Fruit fly (Drosophila melanogaster) whole organism, prepupa: ENCODE measurements around the gene Snmp1.

Source experiments
- Blimp-1 ChIP-seq: fragments of 200-800 bp; sonication (Bioruptor generic); optimal IDR thresholded peaks from 3 replicates; lab custom pipeline; 2017; ENCODE audit warnings: missing biosample characterization, missing genetic modification characterization, mild to moderate bottlenecking, moderate library complexity, missing genetic modification reagents
- CG10669 ChIP-seq: fragments of 200-800 bp; sonication (Bioruptor generic); optimal IDR thresholded peaks from 3 replicates; lab custom pipeline; 2018; ENCODE audit warnings: missing biosample characterization, mild to moderate bottlenecking, missing genetic modification characterization, moderate library complexity
- CG11294 ChIP-seq: fragments of 200-800 bp; sonication (Bioruptor generic); IDR thresholded peaks from 2 replicates; pipeline ENCODE4 v1.3.6; 2022; ENCODE audit warnings: missing biosample characterization, missing genetic modification characterization
- CG11902 ChIP-seq: fragments of 200-800 bp; sonication (Bioruptor generic); optimal IDR thresholded peaks from 3 replicates; lab custom pipeline; 2016; ENCODE audit warnings: missing biosample characterization, missing genetic modification characterization
- CG15336 ChIP-seq: fragments of 200-800 bp; sonication (Bioruptor generic); IDR thresholded peaks from 2 replicates; pipeline ENCODE4 v1.3.6; 2022; ENCODE audit warnings: missing biosample characterization, missing genetic modification characterization
- CG1621 ChIP-seq: fragments of 200-800 bp; sonication (Bioruptor generic); optimal IDR thresholded peaks from 3 replicates; lab custom pipeline; 2018; ENCODE audit warnings: missing biosample characterization, mild to moderate bottlenecking, missing genetic modification characterization
- CG16779 ChIP-seq: fragments of 200-800 bp; sonication (Bioruptor generic); optimal IDR thresholded peaks from 3 replicates; lab custom pipeline; 2017; ENCODE audit warnings: missing biosample characterization, mild to moderate bottlenecking, missing genetic modification characterization
- CG3032 ChIP-seq: fragments of 200-800 bp; optimal IDR thresholded peaks from 2 replicates; lab custom pipeline; 2019; ENCODE audit warnings: missing biosample characterization, mild to moderate bottlenecking, missing genetic modification characterization, moderate library complexity
- CG31627 ChIP-seq: fragments of 200-800 bp; sonication (Bioruptor generic); optimal IDR thresholded peaks from 3 replicates; lab custom pipeline; 2016; ENCODE audit warnings: missing biosample characterization, missing genetic modification characterization
- CG32006 ChIP-seq: fragments of 200-800 bp; sonication (Bioruptor generic); optimal IDR thresholded peaks from 3 replicates; lab custom pipeline; 2017; ENCODE audit warnings: missing biosample characterization, mild to moderate bottlenecking, missing genetic modification characterization
- CG34406 ChIP-seq: fragments of 200-800 bp; sonication (Bioruptor generic); optimal IDR thresholded peaks from 3 replicates; lab custom pipeline; 2016; ENCODE audit warnings: missing biosample characterization, missing genetic modification characterization
- CG3919 ChIP-seq: fragments of 200-800 bp; sonication (Bioruptor generic); optimal IDR thresholded peaks from 3 replicates; lab custom pipeline; 2016; ENCODE audit warnings: missing biosample characterization, missing genetic modification characterization
- CG6163 ChIP-seq: fragments of 200-800 bp; sonication (Bioruptor generic); IDR thresholded peaks from 3 replicates; pipeline ENCODE4 v1.3.6; 2022; ENCODE audit warnings: missing biosample characterization, missing genetic modification characterization
- CG6792 ChIP-seq: fragments of 200-800 bp; sonication (Bioruptor generic); optimal IDR thresholded peaks from 3 replicates; lab custom pipeline; 2016; ENCODE audit warnings: missing biosample characterization, missing genetic modification characterization
- CG6808 ChIP-seq: fragments of 200-800 bp; sonication (Bioruptor generic); optimal IDR thresholded peaks from 3 replicates; lab custom pipeline; 2017; ENCODE audit warnings: missing biosample characterization, missing genetic modification characterization, mild to moderate bottlenecking, moderate library complexity, missing genetic modification reagents
- CG6854 ChIP-seq: fragments of 200-800 bp; sonication (Bioruptor generic); optimal IDR thresholded peaks from 2 replicates; lab custom pipeline; 2017; ENCODE audit warnings: missing biosample characterization, mild to moderate bottlenecking, missing genetic modification characterization
- CG8119 ChIP-seq: fragments of 200-800 bp; sonication (Bioruptor generic); IDR thresholded peaks from 3 replicates; pipeline ENCODE4 v1.3.6; 2022; ENCODE audit warnings: missing biosample characterization, missing genetic modification characterization
- CG8319 ChIP-seq: fragments of 200-800 bp; sonication (Bioruptor generic); optimal IDR thresholded peaks from 3 replicates; lab custom pipeline; 2016; ENCODE audit warnings: missing biosample characterization, missing genetic modification characterization
- CG8632 ChIP-seq: fragments of 200-800 bp; sonication (Bioruptor generic); optimal IDR thresholded peaks from 3 replicates; lab custom pipeline; 2016; ENCODE audit warnings: missing biosample characterization, missing genetic modification characterization
- Eip75B ChIP-seq: fragments of 200-800 bp; sonication (Bioruptor generic); optimal IDR thresholded peaks from 3 replicates; lab custom pipeline; 2016; ENCODE audit warnings: missing biosample characterization, missing genetic modification characterization
- Eip78C ChIP-seq: fragments of 200-800 bp; sonication (Bioruptor generic); peaks from one replicate; lab custom pipeline; 2016; ENCODE audit warnings: missing biosample characterization, missing genetic modification characterization
- Ets96B ChIP-seq: fragments of 200-800 bp; optimal IDR thresholded peaks from 2 replicates; lab custom pipeline; 2019; ENCODE audit warnings: missing biosample characterization, mild to moderate bottlenecking, missing genetic modification characterization, moderate library complexity
- Gug ChIP-seq: fragments of 200-800 bp; sonication (Bioruptor generic); IDR thresholded peaks from 2 replicates; pipeline ENCODE4 v1.3.6; 2022; ENCODE audit warnings: missing biosample characterization, missing genetic modification characterization
- Hr38 ChIP-seq: sonication (Bioruptor generic); optimal IDR thresholded peaks from 2 replicates; lab custom pipeline; 2016; ENCODE audit warnings: missing biosample characterization, missing genetic modification characterization
- Hr39 ChIP-seq: fragments of 200-800 bp; sonication (Bioruptor generic); optimal IDR thresholded peaks from 2 replicates; lab custom pipeline; 2016; ENCODE audit warnings: missing biosample characterization, missing genetic modification characterization
- Hr4 ChIP-seq: fragments of 200-800 bp; sonication (Bioruptor generic); optimal IDR thresholded peaks from 3 replicates; lab custom pipeline; 2016; ENCODE audit warnings: missing biosample characterization, missing genetic modification characterization
- Lpt ChIP-seq: fragments of 200-800 bp; sonication (Bioruptor generic); optimal IDR thresholded peaks from 3 replicates; lab custom pipeline; 2016; ENCODE audit warnings: missing biosample characterization, missing genetic modification characterization
- Met ChIP-seq: fragments of 200-800 bp; sonication (Bioruptor generic); optimal IDR thresholded peaks from 3 replicates; lab custom pipeline; 2016; ENCODE audit warnings: missing biosample characterization, missing genetic modification characterization
- OdsH ChIP-seq: fragments of 200-800 bp; sonication (Bioruptor generic); optimal IDR thresholded peaks from 3 replicates; lab custom pipeline; 2016; ENCODE audit warnings: missing biosample characterization, missing genetic modification characterization
- Sox102F ChIP-seq: fragments of 200-800 bp; sonication (Bioruptor generic); optimal IDR thresholded peaks from 2 replicates; lab custom pipeline; 2016; ENCODE audit warnings: missing biosample characterization, mild to moderate bottlenecking, missing genetic modification characterization
- Sox15 ChIP-seq: fragments of 200-800 bp; sonication (Bioruptor generic); optimal IDR thresholded peaks from 3 replicates; lab custom pipeline; 2016; ENCODE audit warnings: missing biosample characterization, missing genetic modification characterization
- achi ChIP-seq: fragments of 200-800 bp; sonication (Bioruptor generic); optimal IDR thresholded peaks from 3 replicates; lab custom pipeline; 2016; ENCODE audit warnings: missing biosample characterization, missing genetic modification characterization
- acj6 ChIP-seq: fragments of 200-800 bp; sonication (Bioruptor generic); optimal IDR thresholded peaks from 3 replicates; lab custom pipeline; 2016; ENCODE audit warnings: missing biosample characterization, missing genetic modification characterization
- cyc ChIP-seq: fragments of 200-800 bp; sonication (Bioruptor generic); optimal IDR thresholded peaks from 3 replicates; lab custom pipeline; 2016; ENCODE audit warnings: missing biosample characterization, missing genetic modification characterization
- dac ChIP-seq: fragments of 200-800 bp; sonication (Bioruptor generic); optimal IDR thresholded peaks from 2 replicates; lab custom pipeline; 2017; ENCODE audit warnings: missing biosample characterization, mild to moderate bottlenecking, missing genetic modification characterization
- dsx ChIP-seq: fragments of 200-800 bp; optimal IDR thresholded peaks from 3 replicates; lab custom pipeline; 2019; ENCODE audit warnings: missing biosample characterization, mild to moderate bottlenecking, missing genetic modification characterization, moderate library complexity; ENCODE audit not compliant: poor library complexity, severe bottlenecking
- esn ChIP-seq: fragments of 200-800 bp; sonication (Bioruptor generic); optimal IDR thresholded peaks from 2 replicates; lab custom pipeline; 2016; ENCODE audit warnings: missing biosample characterization, mild to moderate bottlenecking, missing genetic modification characterization, moderate library complexity
- fd59A ChIP-seq: fragments of 200-800 bp; sonication (Bioruptor generic); optimal IDR thresholded peaks from 2 replicates; lab custom pipeline; 2017; ENCODE audit warnings: missing biosample characterization, mild to moderate bottlenecking, missing genetic modification characterization, missing genetic modification reagents
- fd85E ChIP-seq: fragments of 200-800 bp; sonication (Bioruptor generic); optimal IDR thresholded peaks from 3 replicates; lab custom pipeline; 2016; ENCODE audit warnings: missing biosample characterization, missing genetic modification characterization
- lz ChIP-seq: fragments of 200-800 bp; sonication (Bioruptor generic); optimal IDR thresholded peaks from 3 replicates; lab custom pipeline; 2016; ENCODE audit warnings: missing biosample characterization, missing genetic modification characterization
- salr ChIP-seq, 2 experiments: fragments of 200-800 bp; sonication (Bioruptor generic); optimal IDR thresholded peaks; 3 replicates each; lab custom pipeline; 2016 to 2018; ENCODE audit warnings: missing biosample characterization in 2 of 2, missing genetic modification characterization in 2 of 2, mild to moderate bottlenecking in 1 of 2
- spab ChIP-seq: fragments of 200-800 bp; sonication (Bioruptor generic); optimal IDR thresholded peaks from 2 replicates; lab custom pipeline; 2017; ENCODE audit warnings: missing biosample characterization, mild to moderate bottlenecking, missing genetic modification characterization, missing genetic modification reagents
- ss ChIP-seq, 2 experiments: fragments of 200-800 bp; sonication (Bioruptor generic); optimal IDR thresholded peaks; 2 replicates in 1 of 2; 3 replicates in 1 of 2; lab custom pipeline; 2017 to 2018; ENCODE audit warnings: mild to moderate bottlenecking in 2 of 2, missing biosample characterization in 2 of 2, missing genetic modification characterization in 2 of 2, moderate library complexity in 1 of 2
- svp ChIP-seq: fragments of 200-800 bp; sonication (Bioruptor generic); peaks from one replicate; lab custom pipeline; 2016; ENCODE audit warnings: missing biosample characterization, missing genetic modification characterization
- topi ChIP-seq: fragments of 200-800 bp; sonication (Bioruptor generic); optimal IDR thresholded peaks from 3 replicates; lab custom pipeline; 2016; ENCODE audit warnings: missing biosample characterization, missing genetic modification characterization
- vri ChIP-seq: fragments of 200-800 bp; sonication (Bioruptor generic); optimal IDR thresholded peaks from 3 replicates; lab custom pipeline; 2016; ENCODE audit warnings: missing biosample characterization, mild to moderate bottlenecking, missing genetic modification characterization

The Snmp1 gene

DNA sequence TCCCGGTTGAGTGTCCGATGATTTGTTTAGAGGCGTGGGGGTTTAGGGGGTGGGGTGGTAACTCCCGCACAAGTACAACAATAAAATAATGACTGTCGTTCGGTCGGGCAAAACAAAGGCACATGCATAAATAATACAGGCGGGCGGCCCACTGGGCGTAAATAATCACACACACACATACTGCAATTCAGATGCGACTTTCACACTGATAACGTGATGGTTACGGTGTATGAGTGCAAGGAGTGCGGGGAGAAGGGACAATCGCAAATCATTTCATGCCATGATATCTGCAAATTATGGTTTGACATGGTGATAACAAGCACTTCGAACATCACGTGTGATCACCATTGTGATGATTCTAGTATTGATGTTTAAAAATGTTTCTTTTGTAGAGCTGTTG lies 17.9 kb downstream of the Snmp1 start (continued):
- TF ChIP-seq Lpt (GFP tag; lab: Kevin White, UChicago): no peak
- TF ChIP-seq Sox15 (GFP tag; lab: Kevin White, UChicago): no peak
- TF ChIP-seq dac: no peak
- TF ChIP-seq Ets96B (tag; lab: Kevin White, UChicago): no peak
- TF ChIP-seq CG16779 (tag; lab: Kevin White, UChicago): no peak
- no peak for TF ChIP-seq CG11902
- TF ChIP-seq CG3032 (tag; lab: Kevin White, UChicago): no peak
- TF ChIP-seq vri (GFP tag; lab: Kevin White, UChicago): peak; percentile 85
- TF ChIP-seq Met (GFP tag; lab: Kevin White, UChicago): no peak
- TF ChIP-seq CG8632 (GFP tag; lab: Kevin White, UChicago): no peak
- no peak for TF ChIP-seq Eip75B (GFP tag; lab: Kevin White, UChicago)
- TF ChIP-seq CG6854 (GFP tag; lab: Kevin White, UChicago): no peak
- TF ChIP-seq svp (GFP tag; lab: Kevin White, UChicago): peak; percentile 87
- peak in 1 of 2 experiments; percentile 9 for TF ChIP-seq ss (GFP tag; optimal IDR thresholded peaks at IDR 0.05; lab: Kevin White, UChicago)

DNA sequence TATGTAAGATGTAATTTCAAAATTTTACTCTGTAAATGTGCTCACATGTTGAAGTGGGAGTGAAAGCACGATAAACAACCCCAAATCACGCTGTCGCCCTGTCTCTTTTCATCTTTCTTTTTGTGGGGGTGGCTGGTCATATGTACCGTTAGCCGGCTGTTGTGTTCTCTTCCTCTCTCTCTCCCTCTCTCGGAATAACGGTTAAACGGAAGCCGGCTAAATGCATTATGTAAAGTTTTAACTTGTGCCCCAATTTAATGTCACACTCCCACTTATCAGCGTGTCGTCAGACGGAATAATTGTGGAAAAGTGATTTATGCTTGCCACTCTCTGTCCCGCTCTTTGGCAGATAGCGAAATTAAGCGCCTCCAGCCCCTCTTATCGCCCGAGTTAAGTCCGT lies 26.7 kb downstream of the Snmp1 start:
- no peak for TF ChIP-seq fd85E (GFP tag; lab: Kevin White, UChicago)
- peak; percentile 65 for TF ChIP-seq vri (GFP tag; lab: Kevin White, UChicago)

DNA sequence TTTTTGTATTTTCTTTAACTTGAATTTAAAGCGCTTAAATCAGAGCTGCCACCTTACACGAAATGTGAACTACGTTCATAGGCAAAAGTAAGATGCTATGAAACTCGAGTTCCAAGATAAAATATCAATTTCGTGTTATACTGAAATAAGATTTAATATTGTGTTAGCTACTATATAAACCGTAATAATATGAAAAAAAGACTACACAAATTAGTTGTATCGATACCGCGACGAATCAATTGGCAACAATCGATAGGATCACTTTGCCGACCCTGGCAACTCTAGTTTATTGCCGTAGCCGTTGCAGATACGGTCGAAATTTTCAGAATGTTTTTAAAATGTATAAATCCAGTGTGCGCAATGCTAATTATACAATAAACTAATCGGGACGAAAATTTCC lies 27.5 kb downstream of the Snmp1 start, which contains the start of gene SNF4Agamma:
TSS of gene SNF4Agamma (plus strand) at position 282 of the 400 bp plus-strand sequence.
- TF ChIP-seq CG11902 (no peak), CG6792 (GFP tag; lab: Kevin White, UChicago) (no peak), CG11294 (no peak), CG3919 (GFP tag; lab: Kevin White, UChicago) (no peak), Eip75B (GFP tag; lab: Kevin White, UChicago) (no peak), CG34406 (GFP tag; lab: Kevin White, UChicago) (no peak), fd59A (GFP tag; lab: Kevin White, UChicago) (no peak), CG10669 (no peak), Hr39 (peak; percentile 9), topi (no peak), acj6 (GFP tag; lab: Kevin White, UChicago) (peak; percentile 2), achi (GFP tag; lab: Kevin White, UChicago) (no peak), CG31627 (GFP tag; lab: Kevin White, UChicago) (peak; percentile 16), Blimp-1 (GFP tag; lab: Kevin White, UChicago) (no peak), CG3032 (tag; lab: Kevin White, UChicago) (peak; percentile 6), CG6854 (GFP tag; lab: Kevin White, UChicago) (no peak), Sox102F (GFP tag; lab: Kevin White, UChicago) (no peak), Met (GFP tag; lab: Kevin White, UChicago) (no peak), svp (GFP tag; lab: Kevin White, UChicago) (no peak), CG15336 (no peak), CG8632 (GFP tag; lab: Kevin White, UChicago) (no peak), Eip78C (GFP tag; lab: Kevin White, UChicago) (peak; percentile 73), Hr4 (no peak), Hr38 (GFP tag; lab: Kevin White, UChicago) (no peak), Lpt (GFP tag; lab: Kevin White, UChicago) (no peak), salr (GFP tag; optimal IDR thresholded peaks at IDR 0.05; lab: Kevin White, UChicago) (no peak), CG1621 (peak; percentile 77), CG16779 (tag; lab: Kevin White, UChicago) (no peak), CG6163 (GFP tag; lab: Robert Waterston, UW) (no peak), spab (GFP tag; lab: Kevin White, UChicago) (no peak), dsx (GFP tag; lab: Kevin White, UChicago) (no peak), CG32006 (GFP tag; lab: Kevin White, UChicago) (no peak), esn (GFP tag; lab: Kevin White, UChicago) (peak; percentile 55), CG8119 (GFP tag; lab: Robert Waterston, UW) (no peak), Sox15 (GFP tag; lab: Kevin White, UChicago) (no peak), lz (GFP tag; lab: Kevin White, UChicago) (peak; percentile 51), Gug (GFP tag; lab: Robert Waterston, UW) (no peak), CG6808 (GFP tag; lab: Kevin White, UChicago) (no peak), cyc (GFP tag; lab: Kevin White, UChicago) (no peak), CG8319 (no peak), Ets96B (tag; lab: Kevin White, UChicago) (no peak), OdsH (GFP tag; lab: Kevin White, UChicago) (no peak), ss (GFP tag; optimal IDR thresholded peaks at IDR 0.05; lab: Kevin White, UChicago) (no peak)
